Fruit fly (Drosophila melanogaster) ovary, adult (tissue): ENCODE measurements around the gene CG42553.

ENCODE experiments used
- CG17801 ChIP-seq: fragments of 200-800 bp; optimal IDR thresholded peaks from 2 replicates; lab custom pipeline; 2019; ENCODE audit warnings: missing biosample characterization, mild to moderate bottlenecking, missing genetic modification characterization, moderate library complexity; ENCODE audit not compliant: partially characterized antibody

The CG42553 gene

DNA sequence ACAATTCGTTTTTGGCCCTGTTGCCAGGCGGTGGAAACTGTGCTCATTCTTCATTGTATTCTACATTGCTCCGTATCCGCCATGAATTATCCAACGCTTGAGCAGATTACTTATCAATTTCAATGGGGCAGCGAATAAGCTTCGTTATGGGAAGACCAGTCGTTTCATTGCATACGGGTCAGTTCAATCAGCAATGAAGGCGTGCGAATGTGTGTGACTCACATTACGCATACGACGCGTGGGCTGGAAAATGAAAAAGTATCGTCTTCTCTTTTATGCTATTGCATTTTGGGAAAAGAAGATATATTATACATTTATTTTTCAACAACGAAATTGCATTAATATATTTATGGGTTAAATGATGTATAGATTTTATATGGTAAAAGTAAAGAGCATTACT lies 51.1 kb downstream of the CG42553 start:
- no peak for TF ChIP-seq CG17801
